Fruit fly (Drosophila melanogaster): ENCODE data around the gene pns.

The pns gene

dm6 chr3L:1545693-1546329, 8.9 kb downstream of the pns start, which contains the start of the genes CG32313 and Pcyt1 (continued):
- TF ChIP-seq pfk (GFP tag; optimal IDR thresholded peaks at IDR 0.05) (peak; percentile 90), CG7786 (GFP tag; optimal IDR thresholded peaks at IDR 0.05) (no peak), Fer3 (tag; optimal IDR thresholded peaks at IDR 0.05) (no peak), amos (GFP tag; IDR thresholded peaks at IDR 0.05; ENCODE audit: partially characterized antibody) (peak; percentile 94), CG43689 (GFP tag; IDR thresholded peaks at IDR 0.05) (no peak), vnd (GFP tag; IDR thresholded peaks at IDR 0.05; ENCODE audit: partially characterized antibody) (peak; percentile 79), gsb (GFP tag; IDR thresholded peaks at IDR 0.05) (no peak), HLHmδ (GFP tag; optimal IDR thresholded peaks at IDR 0.05) (no peak), Scr (GFP tag; IDR thresholded peaks at IDR 0.05; ENCODE audit: partially characterized antibody) (peak; percentile 86), CG10654 (GFP tag; optimal IDR thresholded peaks at IDR 0.05) (no peak), Mrtf (GFP tag; IDR thresholded peaks at IDR 0.05) (no peak), NfI (GFP tag; optimal IDR thresholded peaks at IDR 0.05) (peak; percentile 20), slou (GFP tag; optimal IDR thresholded peaks at IDR 0.05) (no peak), CkIIα-i1 (GFP tag; IDR thresholded peaks at IDR 0.05) (no peak), CG4707 (GFP tag; optimal IDR thresholded peaks at IDR 0.05) (peak; percentile 37), da (GFP tag; optimal IDR thresholded peaks at IDR 0.05) (no peak), tap (tag; optimal IDR thresholded peaks at IDR 0.05) (peak; percentile 49), Atf3 (GFP tag; optimal IDR thresholded peaks at IDR 0.05) (no peak), CG1529 (GFP tag; optimal IDR thresholded peaks at IDR 0.05) (no peak), CG17186 (GFP tag; optimal IDR thresholded peaks at IDR 0.05) (peak; percentile 76), jumu (GFP tag; optimal IDR thresholded peaks at IDR 0.05) (peak; percentile 33), CG10267 (tag; optimal IDR thresholded peaks at IDR 0.05) (peak; percentile 45), CG10366 (GFP tag; IDR thresholded peaks at IDR 0.05) (no peak), unc-4 (GFP tag; IDR thresholded peaks at IDR 0.05; ENCODE audit: partially characterized antibody) (peak; percentile 87), btn (GFP tag; optimal IDR thresholded peaks at IDR 0.05) (no peak), CG3163 (GFP tag; optimal IDR thresholded peaks at IDR 0.05) (peak; percentile 9), CG34376 (GFP tag; optimal IDR thresholded peaks at IDR 0.05) (peak; percentile 30), CG12659 (GFP tag; optimal IDR thresholded peaks at IDR 0.05) (peak; percentile 62), Dek (tag; optimal IDR thresholded peaks at IDR 0.05) (peak; percentile 58), BEAF-32 (GFP tag; optimal IDR thresholded peaks at IDR 0.05) (peak; percentile 89), CG10321 (GFP tag; IDR thresholded peaks at IDR 0.05) (no peak), CG12769 (tag; optimal IDR thresholded peaks at IDR 0.05) (peak; percentile 15), nau (GFP tag; optimal IDR thresholded peaks at IDR 0.05) (no peak)

DNA sequence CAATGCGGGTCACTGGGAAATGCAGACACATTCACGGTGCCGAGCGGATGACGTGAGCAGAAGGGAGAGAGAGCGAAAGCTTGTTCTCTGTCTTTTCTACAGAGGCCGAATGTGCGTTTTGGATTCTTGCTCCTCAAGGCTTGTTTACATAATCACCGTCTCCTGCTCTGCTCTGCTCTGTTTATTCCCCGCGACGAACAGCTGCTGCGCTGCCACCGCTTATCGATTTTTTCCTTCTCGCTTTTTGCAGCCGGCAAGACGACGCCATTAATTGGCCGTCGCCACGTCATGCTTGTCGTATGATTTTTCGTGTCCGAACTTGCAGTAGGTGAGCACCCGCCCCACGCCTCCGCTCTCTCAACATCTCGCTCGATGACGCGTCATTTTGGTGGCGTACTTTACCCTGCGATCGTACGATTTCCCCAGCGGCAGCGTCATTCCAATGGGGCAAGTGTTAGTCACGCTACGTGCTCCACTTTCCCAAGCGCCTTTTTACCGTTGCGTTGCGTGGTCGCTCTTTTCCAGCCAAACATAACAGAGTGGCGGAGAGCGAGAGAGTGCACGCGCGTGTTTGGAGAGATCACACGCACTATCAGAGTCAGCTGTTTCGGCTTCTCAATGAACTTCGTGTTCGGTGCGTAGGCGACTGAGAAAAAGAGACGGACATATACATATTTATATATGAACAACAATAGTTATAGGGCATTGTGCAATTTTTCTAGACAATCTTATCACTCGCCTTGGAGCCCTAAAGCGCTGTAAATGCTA, 9.6 kb downstream of the pns start:
- TF ChIP-seq CG13287 (GFP tag; IDR thresholded peaks at IDR 0.05; ENCODE audit: partially characterized antibody), result no peak
- peak; percentile 46 for TF ChIP-seq CG34376 (GFP tag; optimal IDR thresholded peaks at IDR 0.05)
- no peak for TF ChIP-seq H2.0 (GFP tag; IDR thresholded peaks at IDR 0.05)
- TF ChIP-seq Xbp1 (GFP tag; optimal IDR thresholded peaks at IDR 0.05), result peak; percentile 80
- no peak for TF ChIP-seq cas (GFP tag; IDR thresholded peaks at IDR 0.05)
- no peak for TF ChIP-seq bcd (GFP tag; optimal IDR thresholded peaks at IDR 0.05)
- no peak for TF ChIP-seq ato (GFP tag; IDR thresholded peaks at IDR 0.05; ENCODE audit: partially characterized antibody)
- 0 out of 3 replicates have a peak, but pooled peaks have one; percentile 15 for TF ChIP-seq row (GFP tag; IDR thresholded peaks at IDR 0.05)
- no peak for TF ChIP-seq Atf-2 (GFP tag; optimal IDR thresholded peaks at IDR 0.05)
- peak; percentile 45 for TF ChIP-seq kay (GFP tag; optimal IDR thresholded peaks at IDR 0.05)
- no peak for TF ChIP-seq Camta (GFP tag; optimal IDR thresholded peaks at IDR 0.05)
- TF ChIP-seq crp (GFP tag; optimal IDR thresholded peaks at IDR 0.05), result peak in 1 of 2 experiments; percentile 78
- peak; percentile 36; the same call in 1 of the 3 replicates for TF ChIP-seq ci (GFP tag; IDR thresholded peaks at IDR 0.05)
- TF ChIP-seq YL-1 (GFP tag; optimal IDR thresholded peaks at IDR 0.05), result peak; percentile 35
- peak; percentile 3 for TF ChIP-seq HmgZ (tag; optimal IDR thresholded peaks at IDR 0.05)
- peak; percentile 43 for TF ChIP-seq CG7987 (GFP tag; optimal IDR thresholded peaks at IDR 0.05)
- 0 out of 2 replicates have a peak, but pooled peaks have one; percentile 22 for TF ChIP-seq CG4360 (GFP tag; IDR thresholded peaks at IDR 0.05)

Data from whole organism, embryonic.